Worm (Caenorhabditis elegans): ENCODE data around the gene ZK637.4.

- no peak for TF ChIP-seq him-1 (tag; optimal IDR thresholded peaks at IDR 0.05)
- TF ChIP-seq athp-1 (tag; optimal IDR thresholded peaks at IDR 0.05): no peak
- no peak for TF ChIP-seq atf-7 (tag; optimal IDR thresholded peaks at IDR 0.05)
- no peak for TF ChIP-seq sdz-38 (tag; optimal IDR thresholded peaks at IDR 0.05)
- TF ChIP-seq let-607 (tag; optimal IDR thresholded peaks at IDR 0.05): no peak
- no peak for TF ChIP-seq ets-4 (GFP tag; optimal IDR thresholded peaks at IDR 0.05)
- no peak for TF ChIP-seq lin-35 (GFP tag; optimal IDR thresholded peaks at IDR 0.05)
- TF ChIP-seq ceh-58 (GFP tag; IDR thresholded peaks at IDR 0.05): no peak
- no peak for TF ChIP-seq gei-17 (GFP tag; optimal IDR thresholded peaks at IDR 0.05)
- TF ChIP-seq tbx-9 (tag; optimal IDR thresholded peaks at IDR 0.05; ENCODE audit: borderline replicate concordance): no peak
- no peak for TF ChIP-seq Y67H2A.10 (GFP tag; conservative IDR thresholded peaks at IDR 0.05)
- no peak for TF ChIP-seq snpc-4 (GFP tag; optimal IDR thresholded peaks at IDR 0.05)
- TF ChIP-seq snpc-4 (tag; optimal IDR thresholded peaks at IDR 0.05): no peak
These were observed 3.6 kb upstream of the ZK637.4 start, which contains the start of gene lnkn-1 for ce11 chrIII:8889931-8890330.
